Worm (Caenorhabditis elegans) whole organism, L4 larva: Measurements from ENCODE around the gene hot-4.
A peak's percentile ranks its signal among the peaks of the same experiment; 100 is the strongest.

Source experiments
- D1046.2 ChIP-seq: fragments of 200-800 bp; sonication (Bioruptor generic); IDR thresholded peaks from 2 replicates; pipeline ENCODE4 v1.3.6; 2022; ENCODE audit warnings: missing genetic modification characterization, missing compliant biosample characterization
- F10B5.3 ChIP-seq: sonication (generic microtip); optimal IDR thresholded peaks from 2 replicates; lab custom pipeline; 2016; ENCODE audit warnings: mild to moderate bottlenecking, missing genetic modification characterization, missing compliant biosample characterization
- F49E8.2 ChIP-seq: sonication (generic microtip); optimal IDR thresholded peaks from 2 replicates; lab custom pipeline; 2016; ENCODE audit warnings: missing compliant biosample characterization, mild to moderate bottlenecking, missing genetic modification characterization, borderline replicate concordance
- T26A8.4 ChIP-seq: fragments of 200-800 bp; sonication (Bioruptor generic); IDR thresholded peaks from 2 replicates; pipeline ENCODE4 v1.3.6; 2022; ENCODE audit warnings: missing genetic modification characterization, missing compliant biosample characterization
- Y48G9A.11 ChIP-seq: fragments of 200-800 bp; sonication (Bioruptor generic); IDR thresholded peaks from 2 replicates; pipeline ENCODE4 v1.3.6; 2022; ENCODE audit warnings: missing genetic modification reagents, missing genetic modification characterization, missing compliant biosample characterization
- Y75B8A.6 ChIP-seq: fragments of 200-800 bp; sonication (Bioruptor generic); IDR thresholded peaks from 2 replicates; pipeline ENCODE4 v1.3.6; 2022; ENCODE audit warnings: missing genetic modification reagents, missing genetic modification characterization, missing compliant biosample characterization
- ZK337.2 ChIP-seq: fragments of 200-800 bp; sonication (Bioruptor generic); IDR thresholded peaks from 2 replicates; pipeline ENCODE4 v1.3.6; 2022; ENCODE audit warnings: missing genetic modification reagents, missing genetic modification characterization, missing compliant biosample characterization
- ZK546.5 ChIP-seq, 2 experiments: sonication (generic microtip); optimal IDR thresholded peaks; 2 replicates each; lab custom pipeline; 2017; ENCODE audit warnings: missing biosample characterization in 2 of 2, missing genetic modification characterization in 2 of 2
- aly-2 ChIP-seq: sonication (generic microtip); optimal IDR thresholded peaks from 2 replicates; lab custom pipeline; 2018; ENCODE audit warnings: missing biosample characterization, missing genetic modification characterization
- ama-1 ChIP-seq: fragments of 150-350 bp; optimal IDR thresholded peaks from 2 replicates; lab custom pipeline; 2014; ENCODE audit warnings: inconsistent platforms, mixed read lengths
- ceh-62 ChIP-seq: sonication (generic microtip); optimal IDR thresholded peaks from 2 replicates; lab custom pipeline; 2017; ENCODE audit warnings: missing biosample characterization, missing genetic modification characterization
- ces-1 ChIP-seq: fragments of 150-350 bp; sonication (generic microtip); optimal IDR thresholded peaks from 4 replicates; lab custom pipeline; 2014; ENCODE audit warnings: missing biosample characterization, missing genetic modification reagents, missing genetic modification characterization
- ctbp-1 ChIP-seq: fragments of 200-800 bp; sonication (Bioruptor generic); IDR thresholded peaks from 2 replicates; pipeline ENCODE4 v1.3.6; 2022; ENCODE audit warnings: missing genetic modification reagents, missing genetic modification characterization, missing compliant biosample characterization
- dmd-8 ChIP-seq: fragments of 200-800 bp; sonication (Bioruptor generic); IDR thresholded peaks from 2 replicates; pipeline ENCODE4 v1.3.6; 2022; ENCODE audit warnings: missing genetic modification characterization, missing compliant biosample characterization
- dmd-9 ChIP-seq: fragments of 200-800 bp; sonication (Bioruptor generic); IDR thresholded peaks from 2 replicates; pipeline ENCODE4 v1.3.6; 2022; ENCODE audit warnings: missing genetic modification reagents, missing genetic modification characterization, missing compliant biosample characterization
- dpl-1 ChIP-seq: fragments of 150-350 bp; optimal IDR thresholded peaks from 2 replicates; lab custom pipeline; 2014; ENCODE audit warnings: missing biosample characterization, missing genetic modification reagents, missing genetic modification characterization
- dve-1 ChIP-seq: sonication (generic microtip); optimal IDR thresholded peaks from 2 replicates; lab custom pipeline; 2017; ENCODE audit warnings: antibody characterized with exemption, mild to moderate bottlenecking, missing genetic modification characterization, missing compliant biosample characterization; ENCODE audit not compliant: insufficient read depth
- hif-1 ChIP-seq, 2 experiments: sonication (generic microtip); optimal IDR thresholded peaks; 2 replicates each; lab custom pipeline; 2016 to 2017; ENCODE audit warnings: missing compliant biosample characterization in 2 of 2, missing genetic modification characterization in 2 of 2, missing genetic modification reagents in 2 of 2, missing genotype in 2 of 2, mild to moderate bottlenecking in 1 of 2
- hlh-30 ChIP-seq: sonication (generic microtip); optimal IDR thresholded peaks from 2 replicates; lab custom pipeline; 2017; ENCODE audit warnings: antibody characterized with exemption, mild to moderate bottlenecking, missing genetic modification characterization, missing compliant biosample characterization; ENCODE audit not compliant: insufficient read depth
- jun-1 ChIP-seq: fragments of 150-350 bp; optimal IDR thresholded peaks from 2 replicates; lab custom pipeline; 2014; ENCODE audit warnings: missing biosample characterization, missing genetic modification reagents, missing genetic modification characterization
- lim-7 ChIP-seq: fragments of 200-800 bp; sonication (Bioruptor generic); IDR thresholded peaks from 2 replicates; pipeline ENCODE4 v1.3.6; 2022; ENCODE audit warnings: missing genetic modification characterization, missing compliant biosample characterization
- lin-1 ChIP-seq: fragments of 200-800 bp; sonication (Bioruptor generic); IDR thresholded peaks from 2 replicates; pipeline ENCODE4 v1.3.6; 2022; ENCODE audit warnings: missing genetic modification reagents, missing genetic modification characterization, missing compliant biosample characterization
- lin-38 ChIP-seq: fragments of 200-800 bp; sonication (Bioruptor generic); IDR thresholded peaks from 2 replicates; pipeline ENCODE4 v1.3.6; 2022; ENCODE audit warnings: missing genetic modification reagents, missing genetic modification characterization, missing compliant biosample characterization
- lin-39 ChIP-seq: fragments of 150-350 bp; optimal IDR thresholded peaks from 2 replicates; lab custom pipeline; 2014; ENCODE audit warnings: missing biosample characterization, missing genetic modification reagents, missing genetic modification characterization
- lsy-2 ChIP-seq, 2 experiments: fragments of 150-350 bp in 1 of 2; sonication (generic microtip) in 1 of 2; optimal IDR thresholded peaks; 2 replicates each; lab custom pipeline; 2014 to 2017; ENCODE audit warnings: missing biosample characterization in 2 of 2, missing genetic modification characterization in 2 of 2
- madf-5 ChIP-seq, 2 experiments: fragments of 200-800 bp; sonication (Bioruptor generic); IDR thresholded peaks; 2 replicates each; pipeline ENCODE4 v1.3.6; 2022; ENCODE audit warnings: missing compliant biosample characterization in 2 of 2, missing genetic modification characterization in 2 of 2
- madf-9 ChIP-seq: fragments of 200-800 bp; sonication (Bioruptor generic); conservative IDR thresholded peaks from 2 replicates; pipeline ENCODE4 v1.3.6; 2022; ENCODE audit warnings: missing genetic modification reagents, missing genetic modification characterization, missing compliant biosample characterization
- mdt-29 ChIP-seq: fragments of 200-800 bp; sonication (Bioruptor generic); IDR thresholded peaks from 2 replicates; pipeline ENCODE4 v1.3.6; 2022; ENCODE audit warnings: missing genetic modification reagents, missing genetic modification characterization, missing compliant biosample characterization
- mep-1 ChIP-seq: fragments of 150-350 bp; sonication (generic microtip); optimal IDR thresholded peaks from 3 replicates; lab custom pipeline; 2014; ENCODE audit warnings: missing biosample characterization, missing genetic modification characterization
- mxl-2 ChIP-seq: fragments of 200-800 bp; sonication (Bioruptor generic); conservative IDR thresholded peaks from 2 replicates; pipeline ENCODE4 v1.3.6; 2022; ENCODE audit warnings: missing genetic modification reagents, missing genetic modification characterization, missing compliant biosample characterization
- mxl-3 ChIP-seq: fragments of 200-800 bp; sonication (Bioruptor generic); optimal IDR thresholded peaks from 2 replicates; lab custom pipeline; 2018; ENCODE audit warnings: mild to moderate bottlenecking, missing genetic modification characterization, missing compliant biosample characterization
- nhr-102 ChIP-seq: sonication (generic microtip); optimal IDR thresholded peaks from 2 replicates; lab custom pipeline; 2016; ENCODE audit warnings: mild to moderate bottlenecking, missing genetic modification characterization, moderate library complexity, missing compliant biosample characterization
- nhr-111 ChIP-seq: fragments of 200-800 bp; sonication (Bioruptor generic); optimal IDR thresholded peaks from 2 replicates; lab custom pipeline; 2018; ENCODE audit warnings: mild to moderate bottlenecking, missing genetic modification characterization, missing compliant biosample characterization
- nhr-42 ChIP-seq: fragments of 200-800 bp; sonication (Bioruptor generic); IDR thresholded peaks from 2 replicates; pipeline ENCODE4 v1.3.6; 2022; ENCODE audit warnings: missing genetic modification characterization, missing compliant biosample characterization
- nhr-48 ChIP-seq: sonication (generic microtip); optimal IDR thresholded peaks from 2 replicates; lab custom pipeline; 2016; ENCODE audit warnings: mild to moderate bottlenecking, missing genetic modification characterization, missing compliant biosample characterization
- rbr-2 ChIP-seq: sonication (generic microtip); optimal IDR thresholded peaks from 2 replicates; lab custom pipeline; 2016; ENCODE audit warnings: missing genotype, missing genetic modification characterization, missing compliant biosample characterization
- set-16 ChIP-seq: fragments of 200-800 bp; sonication (Bioruptor generic); IDR thresholded peaks from 2 replicates; pipeline ENCODE4 v1.3.6; 2022; ENCODE audit warnings: missing genetic modification reagents, missing genetic modification characterization, missing compliant biosample characterization
- skn-1 ChIP-seq: fragments of 150-350 bp; optimal IDR thresholded peaks from 2 replicates; lab custom pipeline; 2014; ENCODE audit warnings: missing biosample characterization, missing genetic modification characterization
- snpc-1.2 ChIP-seq: fragments of 200-800 bp; sonication (Bioruptor generic); IDR thresholded peaks from 2 replicates; pipeline ENCODE4 v1.3.6; 2022; ENCODE audit warnings: missing genetic modification reagents, missing genetic modification characterization, missing compliant biosample characterization
- snpc-4 ChIP-seq: fragments of 150-350 bp; optimal IDR thresholded peaks from 2 replicates; lab custom pipeline; 2014; ENCODE audit warnings: missing biosample characterization, missing genetic modification characterization
- tra-1 ChIP-seq: fragments of 200-800 bp; sonication (Bioruptor generic); IDR thresholded peaks from 2 replicates; pipeline ENCODE4 v1.3.6; 2022; ENCODE audit warnings: missing genetic modification reagents, missing genetic modification characterization, missing compliant biosample characterization
- unc-130 ChIP-seq: sonication (generic microtip); optimal IDR thresholded peaks from 2 replicates; lab custom pipeline; 2016; ENCODE audit warnings: missing genetic modification reagents, missing genetic modification characterization, missing compliant biosample characterization
- unc-39 ChIP-seq: sonication (generic microtip); optimal IDR thresholded peaks from 2 replicates; lab custom pipeline; 2017; ENCODE audit warnings: missing biosample characterization, missing genetic modification characterization
- unc-62 ChIP-seq, 3 experiments: fragments of 150-350 bp in 1 of 3; sonication (generic microtip); optimal IDR thresholded peaks in 2 of 3; peaks in 1 of 3; 1 replicate in 1 of 3; 2 replicates in 2 of 3; lab custom pipeline; 2014 to 2017; ENCODE audit warnings: missing biosample characterization in 3 of 3, missing genetic modification characterization in 3 of 3, missing genetic modification reagents in 3 of 3, missing genotype in 1 of 3
- zfp-3 ChIP-seq: fragments of 200-800 bp; sonication (Bioruptor generic); conservative IDR thresholded peaks from 2 replicates; pipeline ENCODE4 v1.3.6; 2022; ENCODE audit warnings: missing genetic modification reagents, missing genetic modification characterization, missing compliant biosample characterization
- zip-11 ChIP-seq: fragments of 200-800 bp; sonication (Bioruptor generic); IDR thresholded peaks from 2 replicates; pipeline ENCODE4 v1.3.6; 2022; ENCODE audit warnings: missing genetic modification characterization, missing compliant biosample characterization
- ztf-11 ChIP-seq: fragments of 150-350 bp; optimal IDR thresholded peaks from 2 replicates; lab custom pipeline; 2014; ENCODE audit warnings: missing biosample characterization, missing genetic modification characterization

Gene hot-4

DNA sequence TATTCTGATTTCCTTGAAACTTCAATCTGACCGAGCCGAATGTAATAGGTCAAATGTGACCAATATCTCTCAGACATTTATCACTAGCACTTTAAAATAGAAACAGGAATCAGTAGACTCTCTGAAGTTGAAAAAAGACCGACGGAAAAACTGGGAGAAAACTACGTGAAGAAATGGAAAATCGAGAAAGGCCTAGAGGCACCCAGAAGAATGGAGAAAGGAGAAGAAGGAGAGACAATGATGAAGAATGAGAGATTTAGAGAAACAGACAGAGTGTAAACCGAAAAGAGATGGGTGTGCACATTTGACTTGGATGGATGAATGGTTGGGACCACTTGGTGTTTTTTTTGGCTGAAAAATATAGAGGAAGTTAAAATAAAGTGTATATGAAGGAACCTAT lies 47.2 kb upstream of the hot-4 start (continued):
- TF ChIP-seq aly-2, result no peak
- TF ChIP-seq F10B5.3 (tag; lab: Kevin White, UChicago), result no peak
- no peak for TF ChIP-seq snpc-4 (tag; lab: Kevin White, UChicago)
- no peak for TF ChIP-seq nhr-102 (tag; lab: Kevin White, UChicago)
- no peak for TF ChIP-seq dve-1
- TF ChIP-seq hif-1 (tag; optimal IDR thresholded peaks at IDR 0.05; lab: Kevin White, UChicago), result peak in 1 of 2 experiments; percentile 95
- TF ChIP-seq ZK546.5 (tag; optimal IDR thresholded peaks at IDR 0.05; lab: Kevin White, UChicago), result no peak
- TF ChIP-seq Y48G9A.11 (GFP tag; lab: Robert Waterston, UW), result no peak
- no peak for TF ChIP-seq skn-1 (tag; lab: Kevin White, UChicago)
- TF ChIP-seq nhr-48 (tag; lab: Kevin White, UChicago), result peak; percentile 22
- no peak for TF ChIP-seq tra-1 (GFP tag; lab: Robert Waterston, UW)
- TF ChIP-seq ces-1 (GFP tag; lab: Kevin White, UChicago), result no peak
- TF ChIP-seq unc-62 (GFP tag; optimal IDR thresholded peaks at IDR 0.05 in 1 of 2; lab: Kevin White, UChicago), result peak in 1 of 2 experiments; percentile 64
- TF ChIP-seq unc-62 (tag; optimal IDR thresholded peaks at IDR 0.05; lab: Kevin White, UChicago), result no peak
- TF ChIP-seq lim-7, result no peak
- no peak for TF ChIP-seq D1046.2 (GFP tag; lab: Robert Waterston, UW)
- TF ChIP-seq unc-130 (GFP tag; lab: Kevin White, UChicago), result no peak
- no peak for TF ChIP-seq lin-39 (tag; lab: Kevin White, UChicago)
- no peak for TF ChIP-seq set-16 (GFP tag; lab: Robert Waterston, UW)
- TF ChIP-seq dmd-8 (GFP tag; lab: Robert Waterston, UW), result no peak
- TF ChIP-seq rbr-2, result peak; percentile 19
- no peak for TF ChIP-seq ztf-11 (tag; lab: Kevin White, UChicago)
- no peak for TF ChIP-seq unc-39 (tag; lab: Kevin White, UChicago)
- TF ChIP-seq ctbp-1 (GFP tag; lab: Robert Waterston, UW), result 0 out of 2 replicates have a peak, but pooled peaks have one; percentile 7
- TF ChIP-seq hlh-30 (tag; lab: Kevin White, UChicago), result peak; percentile 26
- no peak for TF ChIP-seq T26A8.4
- TF ChIP-seq mxl-3, result no peak
- no peak for TF ChIP-seq nhr-42 (GFP tag; lab: Robert Waterston, UW)
- peak; percentile 62 for TF ChIP-seq mep-1 (tag; lab: Kevin White, UChicago)
- no peak for TF ChIP-seq mxl-2 (GFP tag; lab: Robert Waterston, UW)
- no peak for TF ChIP-seq madf-9 (GFP tag; lab: Robert Waterston, UW)
- no peak for TF ChIP-seq snpc-1.2 (GFP tag; lab: Robert Waterston, UW)
- no peak for TF ChIP-seq jun-1 (tag; lab: Kevin White, UChicago)
- no peak for TF ChIP-seq F49E8.2 (tag; lab: Kevin White, UChicago)
- TF ChIP-seq ama-1, result no peak
- TF ChIP-seq ZK337.2 (GFP tag; lab: Robert Waterston, UW), result no peak
- TF ChIP-seq Y75B8A.6 (GFP tag; lab: Robert Waterston, UW), result no peak
- TF ChIP-seq lsy-2 (tag; optimal IDR thresholded peaks at IDR 0.05; lab: Kevin White, UChicago), result peak; percentile 18 to 67
- TF ChIP-seq zfp-3, result 0 out of 2 replicates have a peak, but pooled peaks have one; percentile 31
- no peak for TF ChIP-seq ceh-62 (tag; lab: Kevin White, UChicago)
- TF ChIP-seq nhr-111 (GFP tag; lab: Kevin White, UChicago), result no peak
- TF ChIP-seq madf-5 (GFP tag; IDR thresholded peaks at IDR 0.05; lab: Robert Waterston, UW), result no peak
- TF ChIP-seq zip-11, result no peak
- TF ChIP-seq lin-1, result no peak
- TF ChIP-seq dpl-1, result peak; percentile 35
- TF ChIP-seq mdt-29 (GFP tag; lab: Robert Waterston, UW), result peak; percentile 62
- TF ChIP-seq dmd-9 (GFP tag; lab: Robert Waterston, UW), result no peak
- TF ChIP-seq lin-38 (GFP tag; lab: Robert Waterston, UW), result 0 out of 2 replicates have a peak, but pooled peaks have one; percentile 7
